Fruit fly (Drosophila melanogaster): ENCODE data around the gene CG12065.

CG12065 gene

DNA sequence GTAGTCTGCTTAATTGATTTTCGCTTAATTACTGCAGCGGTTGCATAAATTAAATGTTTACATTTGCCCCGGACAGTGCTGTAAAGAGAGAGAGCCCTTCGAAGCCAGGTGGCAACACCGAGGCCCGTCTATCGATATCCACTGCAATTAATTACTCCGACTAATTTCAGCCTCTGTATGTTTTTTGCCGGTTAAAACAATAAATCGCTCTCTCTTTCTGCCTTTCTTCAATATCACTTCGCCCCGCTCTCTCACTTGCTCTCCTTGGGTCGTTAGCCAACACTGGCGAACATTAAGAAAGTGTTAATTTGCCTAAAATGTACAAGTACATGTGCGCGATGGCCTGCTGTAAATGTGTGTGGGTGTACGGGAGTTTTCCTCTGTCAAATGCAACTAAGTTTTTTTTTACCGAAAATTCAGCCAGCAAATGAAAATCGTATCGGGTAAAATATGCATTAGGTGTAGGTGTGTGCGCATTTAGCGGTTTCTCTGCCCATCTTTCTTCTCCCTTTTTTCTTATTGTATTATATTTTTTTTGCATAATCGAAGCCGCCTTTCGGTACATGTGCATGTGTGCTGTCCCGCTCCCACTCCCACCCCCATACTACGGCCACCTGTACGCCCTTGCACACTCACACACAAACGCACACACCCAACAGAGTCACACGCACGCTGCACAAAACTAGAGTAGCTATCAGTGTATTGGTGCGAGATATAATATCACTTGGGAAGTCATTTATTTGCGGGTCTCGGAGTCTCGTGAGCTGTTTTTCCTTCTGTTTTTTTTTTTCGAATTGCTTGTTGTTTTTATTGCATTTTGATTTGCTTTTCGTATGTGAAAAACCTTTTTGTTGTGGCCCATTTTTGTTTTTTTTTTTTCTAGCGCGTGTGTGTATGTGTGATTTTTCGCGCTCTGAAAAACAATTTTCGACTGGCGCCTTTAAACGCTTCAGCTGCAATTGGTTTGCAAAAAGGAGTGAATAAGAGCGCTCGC is 12.4 kb upstream of the CG12065 start (continued):
- TF ChIP-seq CG3847 (GFP tag; IDR thresholded peaks at IDR 0.05), result 0 out of 2 replicates have a peak, but pooled peaks have one; percentile 16
- TF ChIP-seq HLH54F (GFP tag; optimal IDR thresholded peaks at IDR 0.05), result peak; percentile 28
- TF ChIP-seq CG12769 (tag; optimal IDR thresholded peaks at IDR 0.05), result peak; percentile 70
- TF ChIP-seq caup (GFP tag; optimal IDR thresholded peaks at IDR 0.05; ENCODE audit: severe bottlenecking), result peak; percentile 31
- peak; percentile 83 for TF ChIP-seq CG15479 (GFP tag; optimal IDR thresholded peaks at IDR 0.05)
- TF ChIP-seq sug (tag; optimal IDR thresholded peaks at IDR 0.05), result peak; percentile 33
- TF ChIP-seq CG12071 (GFP tag; optimal IDR thresholded peaks at IDR 0.05), result peak; percentile 34
- TF ChIP-seq zen (tag; optimal IDR thresholded peaks at IDR 0.05), result peak; percentile 80
- TF ChIP-seq tap (tag; optimal IDR thresholded peaks at IDR 0.05), result no peak
- no peak for TF ChIP-seq CG2129 (GFP tag; IDR thresholded peaks at IDR 0.05; ENCODE audit: partially characterized antibody)
- peak; percentile 74 for TF ChIP-seq Drgx (GFP tag; IDR thresholded peaks at IDR 0.05)
- no peak for TF ChIP-seq CG6683 (GFP tag; optimal IDR thresholded peaks at IDR 0.05)
- TF ChIP-seq H2.0 (GFP tag; IDR thresholded peaks at IDR 0.05), result no peak
- peak; percentile 28 for TF ChIP-seq unpg (GFP tag; optimal IDR thresholded peaks at IDR 0.05)
- peak; percentile 54 for TF ChIP-seq CG12659 (GFP tag; optimal IDR thresholded peaks at IDR 0.05)
- TF ChIP-seq Ptx1 (GFP tag; IDR thresholded peaks at IDR 0.05), result 0 out of 2 replicates have a peak, but pooled peaks have one; percentile 23
- peak; percentile 23 for TF ChIP-seq ATbp (GFP tag; optimal IDR thresholded peaks at IDR 0.05)
- TF ChIP-seq CG4328 (GFP tag; optimal IDR thresholded peaks at IDR 0.05), result peak; percentile 21
- TF ChIP-seq mirr (GFP tag; optimal IDR thresholded peaks at IDR 0.05), result peak; percentile 50
- TF ChIP-seq CG16863 (GFP tag; optimal IDR thresholded peaks at IDR 0.05), result no peak
- TF ChIP-seq tgo (GFP tag; IDR thresholded peaks at IDR 0.05), result 0 out of 3 replicates have a peak, but pooled peaks have one; percentile 16
- peak; percentile 16 for TF ChIP-seq phol (tag; optimal IDR thresholded peaks at IDR 0.05)
- TF ChIP-seq bsh (GFP tag; optimal IDR thresholded peaks at IDR 0.05), result peak in 1 of 2 experiments; percentile 6
- peak; percentile 63; the same call in 1 of the 3 replicates for TF ChIP-seq HLH4C (GFP tag; IDR thresholded peaks at IDR 0.05; ENCODE audit: partially characterized antibody)
- TF ChIP-seq D19A (tag; optimal IDR thresholded peaks at IDR 0.05), result no peak
- TF ChIP-seq Meics (GFP tag; optimal IDR thresholded peaks at IDR 0.05), result peak; percentile 39
- peak; percentile 19 for TF ChIP-seq CG17186 (GFP tag; optimal IDR thresholded peaks at IDR 0.05)
- TF ChIP-seq CG1832 (GFP tag; optimal IDR thresholded peaks at IDR 0.05), result no peak
- peak; percentile 72 for TF ChIP-seq ci (GFP tag; IDR thresholded peaks at IDR 0.05)
- TF ChIP-seq chn (GFP tag; optimal IDR thresholded peaks at IDR 0.05), result peak; percentile 17
- TF ChIP-seq otp (GFP tag; IDR thresholded peaks at IDR 0.05), result peak; percentile 60; the same call in 1 of the 3 replicates
- TF ChIP-seq CG2712 (tag; optimal IDR thresholded peaks at IDR 0.05), result peak; percentile 0
- peak; percentile 68; the same call in 2 of the 4 replicates for TF ChIP-seq chinmo (GFP tag; IDR thresholded peaks at IDR 0.05; ENCODE audit: partially characterized antibody)
- TF ChIP-seq CG8478 (optimal IDR thresholded peaks at IDR 0.05), result peak; percentile 44
- 0 out of 3 replicates have a peak, but pooled peaks have one; percentile 21 for TF ChIP-seq CG7963 (GFP tag; IDR thresholded peaks at IDR 0.05; ENCODE audit: partially characterized antibody)
- TF ChIP-seq rib (GFP tag; IDR thresholded peaks at IDR 0.05), result peak; percentile 24
- TF ChIP-seq CG2889 (GFP tag; IDR thresholded peaks at IDR 0.05), result no peak
- TF ChIP-seq seq (GFP tag; IDR thresholded peaks at IDR 0.05), result 0 out of 2 replicates have a peak, but pooled peaks have one; percentile 29
- TF ChIP-seq MESR4 (GFP tag; optimal IDR thresholded peaks at IDR 0.05), result peak; percentile 12
- peak; percentile 54; the same call in 1 of the 3 replicates for TF ChIP-seq sr (GFP tag; IDR thresholded peaks at IDR 0.05)
- TF ChIP-seq Abd-B (GFP tag; optimal IDR thresholded peaks at IDR 0.05), result peak; percentile 28
- peak; percentile 22; the same call in 1 of the 2 replicates for TF ChIP-seq slbo (GFP tag; IDR thresholded peaks at IDR 0.05)
- peak; percentile 70 for TF ChIP-seq CG18599 (GFP tag; optimal IDR thresholded peaks at IDR 0.05)
- TF ChIP-seq CG17361 (GFP tag; IDR thresholded peaks at IDR 0.05), result 0 out of 3 replicates have a peak, but pooled peaks have one; percentile 31
- no peak for TF ChIP-seq CG17359 (tag; optimal IDR thresholded peaks at IDR 0.05)
- no peak for TF ChIP-seq btn (GFP tag; optimal IDR thresholded peaks at IDR 0.05)

All from whole organism, embryonic.